Worm (Caenorhabditis elegans) whole organism, mixed stage, embryonic: ENCODE data around the gene mrpl-39.

ENCODE experiments used
- M03D4.4 ChIP-seq: sonication (generic microtip); optimal IDR thresholded peaks from 2 replicates; lab custom pipeline; 2017; ENCODE audit warnings: mild to moderate bottlenecking, missing genetic modification characterization, missing compliant biosample characterization
- bed-3 ChIP-seq: fragments of 200-800 bp; sonication (Bioruptor generic); optimal IDR thresholded peaks from 3 replicates; lab custom pipeline; 2018; ENCODE audit warnings: mild to moderate bottlenecking, missing genetic modification characterization, moderate library complexity, missing compliant biosample characterization
- blmp-1 ChIP-seq: fragments of 150-350 bp; optimal IDR thresholded peaks from 2 replicates; lab custom pipeline; 2014; ENCODE audit warnings: missing biosample characterization, missing genetic modification characterization
- ceh-43 ChIP-seq: fragments of 200-800 bp; sonication (Bioruptor generic); optimal IDR thresholded peaks from 2 replicates; lab custom pipeline; 2018; ENCODE audit warnings: mild to moderate bottlenecking, missing genetic modification characterization, moderate library complexity, missing compliant biosample characterization
- cnd-1 ChIP-seq: fragments of 200-800 bp; sonication (Bioruptor generic); optimal IDR thresholded peaks from 2 replicates; lab custom pipeline; 2018; ENCODE audit warnings: mild to moderate bottlenecking, missing genetic modification characterization, missing compliant biosample characterization
- drap-1 ChIP-seq: fragments of 200-800 bp; sonication (Bioruptor generic); optimal IDR thresholded peaks from 3 replicates; lab custom pipeline; 2018; ENCODE audit warnings: mild to moderate bottlenecking, missing genetic modification characterization, missing compliant biosample characterization
- elt-1 ChIP-seq: sonication (generic microtip); optimal IDR thresholded peaks from 2 replicates; lab custom pipeline; 2017; ENCODE audit warnings: missing genetic modification characterization, mild to moderate bottlenecking, missing compliant biosample characterization, antibody characterized with exemption, moderate library complexity, borderline replicate concordance; ENCODE audit not compliant: insufficient read depth
- elt-3 ChIP-seq: fragments of 150-350 bp; optimal IDR thresholded peaks from 2 replicates; lab custom pipeline; 2014; ENCODE audit warnings: missing biosample characterization, missing genetic modification characterization
- flh-1 ChIP-seq: fragments of 200-800 bp; sonication (Bioruptor generic); optimal IDR thresholded peaks from 2 replicates; lab custom pipeline; 2018; ENCODE audit warnings: mild to moderate bottlenecking, missing genetic modification characterization, moderate library complexity, missing compliant biosample characterization
- ham-2 ChIP-seq: fragments of 200-800 bp; sonication (Bioruptor generic); optimal IDR thresholded peaks from 2 replicates; lab custom pipeline; 2018; ENCODE audit warnings: mild to moderate bottlenecking, missing genetic modification characterization, missing compliant biosample characterization
- hlh-1 ChIP-seq: fragments of 150-350 bp; optimal IDR thresholded peaks from 2 replicates; lab custom pipeline; 2014; ENCODE audit warnings: missing biosample characterization, missing genetic modification reagents, missing genetic modification characterization
- lin-13 ChIP-seq: fragments of 150-350 bp; optimal IDR thresholded peaks from 2 replicates; lab custom pipeline; 2014; ENCODE audit warnings: missing biosample characterization, missing genetic modification characterization
- lin-32 ChIP-seq: fragments of 200-800 bp; sonication (Bioruptor generic); optimal IDR thresholded peaks from 2 replicates; lab custom pipeline; 2018; ENCODE audit warnings: mild to moderate bottlenecking, missing genetic modification characterization, missing compliant biosample characterization
- lsy-2 ChIP-seq: fragments of 150-350 bp; optimal IDR thresholded peaks from 2 replicates; lab custom pipeline; 2014; ENCODE audit warnings: missing biosample characterization, missing genetic modification characterization
- mab-5 ChIP-seq: fragments of 150-350 bp; optimal IDR thresholded peaks from 2 replicates; lab custom pipeline; 2014; ENCODE audit warnings: missing biosample characterization, missing genetic modification characterization
- mep-1 ChIP-seq: fragments of 150-350 bp; optimal IDR thresholded peaks from 2 replicates; lab custom pipeline; 2017; ENCODE audit warnings: missing biosample characterization, missing genetic modification reagents, missing genetic modification characterization, inconsistent platforms
- nhr-12 ChIP-seq: fragments of 150-350 bp; optimal IDR thresholded peaks from 2 replicates; lab custom pipeline; 2014; ENCODE audit warnings: missing biosample characterization, missing genetic modification characterization
- nhr-2 ChIP-seq: fragments of 150-350 bp; optimal IDR thresholded peaks from 2 replicates; lab custom pipeline; 2014; ENCODE audit warnings: missing biosample characterization, missing genetic modification characterization
- nhr-237 ChIP-seq: fragments of 150-350 bp; optimal IDR thresholded peaks from 2 replicates; lab custom pipeline; 2014; ENCODE audit warnings: missing biosample characterization, missing genetic modification characterization
- nhr-28 ChIP-seq: fragments of 150-350 bp; optimal IDR thresholded peaks from 2 replicates; lab custom pipeline; 2014; ENCODE audit warnings: missing biosample characterization, missing genetic modification characterization
- nhr-76 ChIP-seq: sonication (generic microtip); optimal IDR thresholded peaks from 2 replicates; lab custom pipeline; 2017; ENCODE audit warnings: missing biosample characterization, missing genetic modification characterization
- pha-4 ChIP-seq: fragments of 150-350 bp; optimal IDR thresholded peaks from 2 replicates; lab custom pipeline; 2018; ENCODE audit warnings: missing biosample characterization, missing genetic modification reagents, missing genetic modification characterization
- sem-2 ChIP-seq: fragments of 200-800 bp; sonication (Bioruptor generic); optimal IDR thresholded peaks from 2 replicates; lab custom pipeline; 2018; ENCODE audit warnings: mild to moderate bottlenecking, missing genetic modification characterization, missing compliant biosample characterization
- snpc-4 ChIP-seq: fragments of 150-350 bp; optimal IDR thresholded peaks from 2 replicates; lab custom pipeline; 2014; ENCODE audit warnings: missing biosample characterization, missing genetic modification characterization
- sptf-1 ChIP-seq: sonication (generic microtip); optimal IDR thresholded peaks from 2 replicates; lab custom pipeline; 2017; ENCODE audit warnings: mild to moderate bottlenecking, missing genetic modification characterization, moderate library complexity, missing compliant biosample characterization
- tbx-8 ChIP-seq: fragments of 200-800 bp; sonication (Bioruptor generic); optimal IDR thresholded peaks from 2 replicates; lab custom pipeline; 2018; ENCODE audit warnings: mild to moderate bottlenecking, missing genetic modification characterization, moderate library complexity, missing compliant biosample characterization
- unc-120 ChIP-seq: sonication (generic microtip); optimal IDR thresholded peaks from 2 replicates; lab custom pipeline; 2017; ENCODE audit warnings: missing genetic modification characterization, missing compliant biosample characterization; ENCODE audit not compliant: poor library complexity, severe bottlenecking
- unc-62 ChIP-seq: fragments of 150-350 bp; optimal IDR thresholded peaks from 2 replicates; lab custom pipeline; 2014; ENCODE audit warnings: missing biosample characterization, missing genetic modification reagents, missing genetic modification characterization
- zip-8 ChIP-seq: fragments of 150-350 bp; optimal IDR thresholded peaks from 2 replicates; lab custom pipeline; 2014; ENCODE audit warnings: missing biosample characterization, missing genetic modification characterization
- ztf-11 ChIP-seq: fragments of 150-350 bp; optimal IDR thresholded peaks from 2 replicates; lab custom pipeline; 2014; ENCODE audit warnings: missing biosample characterization, missing genetic modification characterization

The mrpl-39 gene

ce11 chrV:1824528-1824927, 3.1 kb downstream of the mrpl-39 start:
- TF ChIP-seq pha-4 (tag; lab: Kevin White, UChicago), result no peak

ce11 chrV:1829973-1830372, 8.6 kb downstream of the mrpl-39 start, which contains the start of gene Y32G9B.1:
Gene Y32G9B.1 (minus strand): TSS chrV:1830073.
- no peak for TF ChIP-seq nhr-12
- TF ChIP-seq ham-2 (GFP tag; lab: Kevin White, UChicago), result no peak
- TF ChIP-seq nhr-76 (tag; lab: Kevin White, UChicago), result no peak
- TF ChIP-seq drap-1 (GFP tag; lab: Kevin White, UChicago), result no peak
- no peak for TF ChIP-seq M03D4.4 (tag; lab: Kevin White, UChicago)
- no peak for TF ChIP-seq sptf-1
- no peak for TF ChIP-seq lin-32
- TF ChIP-seq hlh-1 (tag; lab: Kevin White, UChicago), result no peak
- no peak for TF ChIP-seq tbx-8
- no peak for TF ChIP-seq unc-62
- no peak for TF ChIP-seq ceh-43
- no peak for TF ChIP-seq pha-4 (tag; lab: Kevin White, UChicago)
- TF ChIP-seq mab-5 (tag; lab: Kevin White, UChicago), result no peak
- TF ChIP-seq flh-1 (GFP tag; lab: Kevin White, UChicago), result no peak
- no peak for TF ChIP-seq elt-1 (tag; lab: Kevin White, UChicago)
- no peak for TF ChIP-seq nhr-2 (tag; lab: Kevin White, UChicago)
- TF ChIP-seq blmp-1 (tag; lab: Kevin White, UChicago), result no peak
- TF ChIP-seq elt-3 (tag; lab: Kevin White, UChicago), result no peak
- TF ChIP-seq lsy-2 (tag; lab: Kevin White, UChicago), result no peak

ce11 chrV:1841744-1842143, 20.4 kb downstream of the mrpl-39 start, which contains the start of gene T10B5.8:
Gene T10B5.8 (plus strand): TSS chrV:1842044.
- TF ChIP-seq drap-1 (GFP tag; lab: Kevin White, UChicago) (no peak), lin-13 (tag; lab: Kevin White, UChicago) (no peak), ztf-11 (tag; lab: Kevin White, UChicago) (no peak), sem-2 (GFP tag; lab: Kevin White, UChicago) (no peak), nhr-237 (tag; lab: Kevin White, UChicago) (no peak), cnd-1 (tag; lab: Kevin White, UChicago) (no peak), flh-1 (GFP tag; lab: Kevin White, UChicago) (no peak)

- TF ChIP-seq ztf-11 (tag; lab: Kevin White, UChicago), result no peak
- no peak for TF ChIP-seq snpc-4
- no peak for TF ChIP-seq flh-1 (GFP tag; lab: Kevin White, UChicago)
- TF ChIP-seq blmp-1 (tag; lab: Kevin White, UChicago), result no peak
- TF ChIP-seq, all 35 proteins: peak for 0
Observed at ce11 chrV:1845977-1846376, 24.6 kb downstream of the mrpl-39 start, which contains the start of gene T10B5.7. Gene T10B5.7 (plus strand): TSS chrV:1846201.

ce11 chrV:1848590-1848989, 27.2 kb downstream of the mrpl-39 start:
- TF ChIP-seq mep-1 (tag; lab: Kevin White, UChicago) (no peak), ham-2 (GFP tag; lab: Kevin White, UChicago) (peak; percentile 71)

ce11 chrV:1849992-1850391, 28.6 kb downstream of the mrpl-39 start:
- TF ChIP-seq sptf-1, result peak; percentile 25

- TF ChIP-seq hlh-1 (tag; lab: Kevin White, UChicago) (no peak), drap-1 (GFP tag; lab: Kevin White, UChicago) (no peak), elt-3 (tag; lab: Kevin White, UChicago) (no peak), M03D4.4 (tag; lab: Kevin White, UChicago) (no peak), ham-2 (GFP tag; lab: Kevin White, UChicago) (no peak), snpc-4 (no peak), bed-3 (GFP tag; lab: Kevin White, UChicago) (no peak), unc-120 (tag; lab: Kevin White, UChicago) (no peak), nhr-28 (no peak), zip-8 (tag; lab: Kevin White, UChicago) (no peak), ztf-11 (tag; lab: Kevin White, UChicago) (no peak), blmp-1 (tag; lab: Kevin White, UChicago) (no peak)
Observed at ce11 chrV:1855087-1855486, 33.7 kb downstream of the mrpl-39 start.
